Fruit fly (Drosophila melanogaster): ENCODE measurements around the gene Lip1.

DNA sequence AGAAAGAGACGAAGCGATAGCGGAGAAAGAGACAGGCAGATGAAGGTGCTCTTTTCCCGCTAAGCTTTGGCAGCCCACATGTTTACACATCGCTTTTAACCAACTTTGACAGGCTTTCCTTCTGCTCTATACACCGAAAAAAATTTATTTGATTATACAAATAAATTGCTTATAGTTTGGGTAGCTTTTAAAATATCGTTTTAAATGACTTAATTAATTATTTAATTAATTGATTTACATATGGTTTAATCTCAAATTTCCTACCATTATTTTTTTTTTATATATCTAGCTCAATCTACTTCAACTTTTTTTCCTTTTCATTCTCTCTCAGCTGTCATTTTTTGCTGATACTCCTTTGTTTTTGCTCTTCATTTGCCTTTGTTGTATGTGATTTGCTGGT, 28.4 kb downstream of the Lip1 start:
- TF ChIP-seq CTCF (GFP tag; optimal IDR thresholded peaks at IDR 0.05) (no peak), CG2875 (GFP tag; optimal IDR thresholded peaks at IDR 0.05) (no peak), CG17328 (GFP tag; IDR thresholded peaks at IDR 0.05) (no peak), Dek (tag; optimal IDR thresholded peaks at IDR 0.05) (no peak), CG34376 (GFP tag; optimal IDR thresholded peaks at IDR 0.05) (no peak), CG1832 (GFP tag; optimal IDR thresholded peaks at IDR 0.05) (no peak), crp (GFP tag; optimal IDR thresholded peaks at IDR 0.05) (no peak)
